Fruit fly (Drosophila melanogaster) whole organism, prepupa: ENCODE measurements around the gene rdog.

Experiments used
- Blimp-1 ChIP-seq: fragments of 200-800 bp; sonication (Bioruptor generic); optimal IDR thresholded peaks from 3 replicates; lab custom pipeline; 2017; ENCODE audit warnings: missing biosample characterization, missing genetic modification characterization, mild to moderate bottlenecking, moderate library complexity, missing genetic modification reagents
- CG10631 ChIP-seq: fragments of 200-800 bp; sonication (Bioruptor generic); optimal IDR thresholded peaks from 2 replicates; lab custom pipeline; 2016; ENCODE audit warnings: missing biosample characterization, missing genetic modification characterization
- CG10669 ChIP-seq: fragments of 200-800 bp; sonication (Bioruptor generic); optimal IDR thresholded peaks from 3 replicates; lab custom pipeline; 2018; ENCODE audit warnings: missing biosample characterization, mild to moderate bottlenecking, missing genetic modification characterization, moderate library complexity
- CG11294 ChIP-seq: fragments of 200-800 bp; sonication (Bioruptor generic); IDR thresholded peaks from 2 replicates; pipeline ENCODE4 v1.3.6; 2022; ENCODE audit warnings: missing biosample characterization, missing genetic modification characterization
- CG11902 ChIP-seq: fragments of 200-800 bp; sonication (Bioruptor generic); optimal IDR thresholded peaks from 3 replicates; lab custom pipeline; 2016; ENCODE audit warnings: missing biosample characterization, missing genetic modification characterization
- CG15336 ChIP-seq: fragments of 200-800 bp; sonication (Bioruptor generic); IDR thresholded peaks from 2 replicates; pipeline ENCODE4 v1.3.6; 2022; ENCODE audit warnings: missing biosample characterization, missing genetic modification characterization
- CG1621 ChIP-seq: fragments of 200-800 bp; sonication (Bioruptor generic); optimal IDR thresholded peaks from 3 replicates; lab custom pipeline; 2018; ENCODE audit warnings: missing biosample characterization, mild to moderate bottlenecking, missing genetic modification characterization
- CG16779 ChIP-seq: fragments of 200-800 bp; sonication (Bioruptor generic); optimal IDR thresholded peaks from 3 replicates; lab custom pipeline; 2017; ENCODE audit warnings: missing biosample characterization, mild to moderate bottlenecking, missing genetic modification characterization
- CG3032 ChIP-seq: fragments of 200-800 bp; optimal IDR thresholded peaks from 2 replicates; lab custom pipeline; 2019; ENCODE audit warnings: missing biosample characterization, mild to moderate bottlenecking, missing genetic modification characterization, moderate library complexity
- CG31627 ChIP-seq: fragments of 200-800 bp; sonication (Bioruptor generic); optimal IDR thresholded peaks from 3 replicates; lab custom pipeline; 2016; ENCODE audit warnings: missing biosample characterization, missing genetic modification characterization
- CG32006 ChIP-seq: fragments of 200-800 bp; sonication (Bioruptor generic); optimal IDR thresholded peaks from 3 replicates; lab custom pipeline; 2017; ENCODE audit warnings: missing biosample characterization, mild to moderate bottlenecking, missing genetic modification characterization
- CG34406 ChIP-seq: fragments of 200-800 bp; sonication (Bioruptor generic); optimal IDR thresholded peaks from 3 replicates; lab custom pipeline; 2016; ENCODE audit warnings: missing biosample characterization, missing genetic modification characterization
- CG3919 ChIP-seq: fragments of 200-800 bp; sonication (Bioruptor generic); optimal IDR thresholded peaks from 3 replicates; lab custom pipeline; 2016; ENCODE audit warnings: missing biosample characterization, missing genetic modification characterization
- CG4318 ChIP-seq: fragments of 200-800 bp; sonication (Bioruptor generic); optimal IDR thresholded peaks from 3 replicates; lab custom pipeline; 2017; ENCODE audit warnings: missing biosample characterization, mild to moderate bottlenecking, missing genetic modification characterization
- CG6163 ChIP-seq: fragments of 200-800 bp; sonication (Bioruptor generic); IDR thresholded peaks from 3 replicates; pipeline ENCODE4 v1.3.6; 2022; ENCODE audit warnings: missing biosample characterization, missing genetic modification characterization
- CG6276 ChIP-seq: fragments of 200-800 bp; sonication (Bioruptor generic); optimal IDR thresholded peaks from 2 replicates; lab custom pipeline; 2017; ENCODE audit warnings: missing biosample characterization, mild to moderate bottlenecking, missing genetic modification characterization
- CG6808 ChIP-seq: fragments of 200-800 bp; sonication (Bioruptor generic); optimal IDR thresholded peaks from 3 replicates; lab custom pipeline; 2017; ENCODE audit warnings: missing biosample characterization, missing genetic modification characterization, mild to moderate bottlenecking, moderate library complexity, missing genetic modification reagents
- CG7368 ChIP-seq: fragments of 200-800 bp; sonication (Bioruptor generic); optimal IDR thresholded peaks from 3 replicates; lab custom pipeline; 2016; ENCODE audit warnings: missing biosample characterization, missing genetic modification characterization
- CG8119 ChIP-seq: fragments of 200-800 bp; sonication (Bioruptor generic); IDR thresholded peaks from 3 replicates; pipeline ENCODE4 v1.3.6; 2022; ENCODE audit warnings: missing biosample characterization, missing genetic modification characterization
- CG8319 ChIP-seq: fragments of 200-800 bp; sonication (Bioruptor generic); optimal IDR thresholded peaks from 3 replicates; lab custom pipeline; 2016; ENCODE audit warnings: missing biosample characterization, missing genetic modification characterization
- CG8632 ChIP-seq: fragments of 200-800 bp; sonication (Bioruptor generic); optimal IDR thresholded peaks from 3 replicates; lab custom pipeline; 2016; ENCODE audit warnings: missing biosample characterization, missing genetic modification characterization
- CG9139 ChIP-seq: fragments of 200-800 bp; sonication (Bioruptor generic); optimal IDR thresholded peaks from 3 replicates; lab custom pipeline; 2017; ENCODE audit warnings: missing biosample characterization, mild to moderate bottlenecking, missing genetic modification characterization
- Eip75B ChIP-seq: fragments of 200-800 bp; sonication (Bioruptor generic); optimal IDR thresholded peaks from 3 replicates; lab custom pipeline; 2016; ENCODE audit warnings: missing biosample characterization, missing genetic modification characterization
- Eip78C ChIP-seq: fragments of 200-800 bp; sonication (Bioruptor generic); peaks from one replicate; lab custom pipeline; 2016; ENCODE audit warnings: missing biosample characterization, missing genetic modification characterization
- Ets21C ChIP-seq: fragments of 200-800 bp; sonication (Bioruptor generic); optimal IDR thresholded peaks from 3 replicates; lab custom pipeline; 2016; ENCODE audit warnings: missing biosample characterization, missing genetic modification characterization
- Ets96B ChIP-seq: fragments of 200-800 bp; optimal IDR thresholded peaks from 2 replicates; lab custom pipeline; 2019; ENCODE audit warnings: missing biosample characterization, mild to moderate bottlenecking, missing genetic modification characterization, moderate library complexity
- Gug ChIP-seq: fragments of 200-800 bp; sonication (Bioruptor generic); IDR thresholded peaks from 2 replicates; pipeline ENCODE4 v1.3.6; 2022; ENCODE audit warnings: missing biosample characterization, missing genetic modification characterization
- Hr38 ChIP-seq: sonication (Bioruptor generic); optimal IDR thresholded peaks from 2 replicates; lab custom pipeline; 2016; ENCODE audit warnings: missing biosample characterization, missing genetic modification characterization
- Hr39 ChIP-seq: fragments of 200-800 bp; sonication (Bioruptor generic); optimal IDR thresholded peaks from 2 replicates; lab custom pipeline; 2016; ENCODE audit warnings: missing biosample characterization, missing genetic modification characterization
- Met ChIP-seq: fragments of 200-800 bp; sonication (Bioruptor generic); optimal IDR thresholded peaks from 3 replicates; lab custom pipeline; 2016; ENCODE audit warnings: missing biosample characterization, missing genetic modification characterization
- OdsH ChIP-seq: fragments of 200-800 bp; sonication (Bioruptor generic); optimal IDR thresholded peaks from 3 replicates; lab custom pipeline; 2016; ENCODE audit warnings: missing biosample characterization, missing genetic modification characterization
- Smox ChIP-seq: fragments of 200-800 bp; sonication (Bioruptor generic); optimal IDR thresholded peaks from 3 replicates; lab custom pipeline; 2016; ENCODE audit warnings: missing biosample characterization, missing genetic modification characterization
- Sox102F ChIP-seq: fragments of 200-800 bp; sonication (Bioruptor generic); optimal IDR thresholded peaks from 2 replicates; lab custom pipeline; 2016; ENCODE audit warnings: missing biosample characterization, mild to moderate bottlenecking, missing genetic modification characterization
- Sox14 ChIP-seq: fragments of 200-800 bp; sonication (Bioruptor generic); optimal IDR thresholded peaks from 3 replicates; lab custom pipeline; 2016; ENCODE audit warnings: missing biosample characterization, missing genetic modification characterization
- Sox15 ChIP-seq: fragments of 200-800 bp; sonication (Bioruptor generic); optimal IDR thresholded peaks from 3 replicates; lab custom pipeline; 2016; ENCODE audit warnings: missing biosample characterization, missing genetic modification characterization
- acj6 ChIP-seq: fragments of 200-800 bp; sonication (Bioruptor generic); optimal IDR thresholded peaks from 3 replicates; lab custom pipeline; 2016; ENCODE audit warnings: missing biosample characterization, missing genetic modification characterization
- cyc ChIP-seq: fragments of 200-800 bp; sonication (Bioruptor generic); optimal IDR thresholded peaks from 3 replicates; lab custom pipeline; 2016; ENCODE audit warnings: missing biosample characterization, missing genetic modification characterization
- dac ChIP-seq: fragments of 200-800 bp; sonication (Bioruptor generic); optimal IDR thresholded peaks from 2 replicates; lab custom pipeline; 2017; ENCODE audit warnings: missing biosample characterization, mild to moderate bottlenecking, missing genetic modification characterization
- dsx ChIP-seq: fragments of 200-800 bp; optimal IDR thresholded peaks from 3 replicates; lab custom pipeline; 2019; ENCODE audit warnings: missing biosample characterization, mild to moderate bottlenecking, missing genetic modification characterization, moderate library complexity; ENCODE audit not compliant: poor library complexity, severe bottlenecking
- eg ChIP-seq: fragments of 200-800 bp; sonication (Bioruptor generic); IDR thresholded peaks from 3 replicates; pipeline ENCODE4 v1.3.6; 2022; ENCODE audit warnings: missing biosample characterization, missing genetic modification characterization
- esn ChIP-seq: fragments of 200-800 bp; sonication (Bioruptor generic); optimal IDR thresholded peaks from 2 replicates; lab custom pipeline; 2016; ENCODE audit warnings: missing biosample characterization, mild to moderate bottlenecking, missing genetic modification characterization, moderate library complexity
- fd59A ChIP-seq: fragments of 200-800 bp; sonication (Bioruptor generic); optimal IDR thresholded peaks from 2 replicates; lab custom pipeline; 2017; ENCODE audit warnings: missing biosample characterization, mild to moderate bottlenecking, missing genetic modification characterization, missing genetic modification reagents
- fd85E ChIP-seq: fragments of 200-800 bp; sonication (Bioruptor generic); optimal IDR thresholded peaks from 3 replicates; lab custom pipeline; 2016; ENCODE audit warnings: missing biosample characterization, missing genetic modification characterization
- fkh ChIP-seq: fragments of 200-800 bp; sonication (Bioruptor generic); optimal IDR thresholded peaks from 3 replicates; lab custom pipeline; 2017; ENCODE audit warnings: missing biosample characterization, mild to moderate bottlenecking, missing genetic modification characterization, moderate library complexity
- lz ChIP-seq: fragments of 200-800 bp; sonication (Bioruptor generic); optimal IDR thresholded peaks from 3 replicates; lab custom pipeline; 2016; ENCODE audit warnings: missing biosample characterization, missing genetic modification characterization
- pdm3 ChIP-seq: fragments of 200-800 bp; sonication (Bioruptor generic); optimal IDR thresholded peaks from 3 replicates; lab custom pipeline; 2016; ENCODE audit warnings: missing biosample characterization, missing genetic modification characterization
- spab ChIP-seq: fragments of 200-800 bp; sonication (Bioruptor generic); optimal IDR thresholded peaks from 2 replicates; lab custom pipeline; 2017; ENCODE audit warnings: missing biosample characterization, mild to moderate bottlenecking, missing genetic modification characterization, missing genetic modification reagents
- ss ChIP-seq, 2 experiments: fragments of 200-800 bp; sonication (Bioruptor generic); optimal IDR thresholded peaks; 2 replicates in 1 of 2; 3 replicates in 1 of 2; lab custom pipeline; 2017 to 2018; ENCODE audit warnings: mild to moderate bottlenecking in 2 of 2, missing biosample characterization in 2 of 2, missing genetic modification characterization in 2 of 2, moderate library complexity in 1 of 2
- svp ChIP-seq: fragments of 200-800 bp; sonication (Bioruptor generic); peaks from one replicate; lab custom pipeline; 2016; ENCODE audit warnings: missing biosample characterization, missing genetic modification characterization
- topi ChIP-seq: fragments of 200-800 bp; sonication (Bioruptor generic); optimal IDR thresholded peaks from 3 replicates; lab custom pipeline; 2016; ENCODE audit warnings: missing biosample characterization, missing genetic modification characterization

The rdog gene

DNA sequence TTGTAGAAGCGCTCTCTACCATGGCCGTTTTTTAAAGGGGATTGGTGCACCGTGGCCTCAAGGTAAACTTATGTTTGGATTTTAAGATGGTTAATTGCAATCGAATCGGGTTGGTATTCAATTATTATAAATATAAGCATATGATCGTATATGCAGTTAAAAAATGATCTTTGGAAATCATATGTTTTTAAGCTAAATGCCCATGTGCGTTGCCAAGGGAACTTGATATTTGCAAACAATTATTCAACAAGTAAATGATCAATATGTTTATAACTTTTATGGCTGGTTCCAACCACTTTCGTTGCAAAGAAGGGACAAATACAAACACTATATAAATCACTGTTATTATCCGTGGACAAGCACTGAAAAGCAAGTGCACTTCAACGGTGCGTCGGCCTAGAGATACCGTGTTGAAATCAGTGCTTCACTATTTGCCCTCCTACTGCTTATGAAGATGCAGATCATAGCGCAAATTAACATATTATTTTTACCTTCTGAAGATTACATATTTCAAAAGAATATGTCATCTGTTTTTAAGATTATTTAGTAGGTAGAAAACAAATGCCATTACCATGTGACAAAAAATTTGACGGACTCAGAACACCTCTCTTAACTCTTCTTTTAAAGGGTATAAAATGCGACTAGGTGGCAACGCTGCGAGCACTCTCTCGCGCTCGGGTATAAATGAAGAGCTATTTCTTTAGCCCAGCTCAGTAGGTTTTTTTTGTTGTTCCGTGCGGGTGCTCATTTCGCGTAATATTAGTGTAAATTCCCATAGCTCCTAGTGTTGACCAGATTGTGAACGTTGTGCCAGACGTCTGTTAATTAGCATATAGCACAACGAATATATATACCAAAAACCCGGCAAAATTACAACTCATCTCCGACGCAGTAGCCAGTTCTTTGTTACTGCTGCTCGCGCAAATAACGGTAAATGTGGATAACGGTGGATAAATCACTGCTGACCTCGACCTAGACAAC is at the start of gene rdog:
Gene rdog, plus strand, starts transcription at position 705 of the 981 bp plus-strand sequence.
- peak; percentile 89 for TF ChIP-seq lz
- no peak for TF ChIP-seq CG9139
- TF ChIP-seq CG32006 (GFP tag; lab: Kevin White, UChicago) = peak; percentile 88
- TF ChIP-seq CG4318 = no peak
- peak; percentile 89 for TF ChIP-seq Hr39 (GFP tag; lab: Kevin White, UChicago)
- TF ChIP-seq cyc = peak; percentile 86
- peak; percentile 86 for TF ChIP-seq CG8319
- no peak for TF ChIP-seq CG6163 (GFP tag; lab: Robert Waterston, UW)
- peak; percentile 73 for TF ChIP-seq CG15336 (GFP tag; lab: Robert Waterston, UW)
- peak; percentile 81 for TF ChIP-seq CG6808 (GFP tag; lab: Kevin White, UChicago)
- TF ChIP-seq esn (GFP tag; lab: Kevin White, UChicago) = peak; percentile 93
- TF ChIP-seq Blimp-1 (GFP tag; lab: Kevin White, UChicago) = peak; percentile 64
- peak; percentile 46 for TF ChIP-seq Gug (GFP tag; lab: Robert Waterston, UW)
- peak; percentile 67 for TF ChIP-seq CG6276
- peak; percentile 56 for TF ChIP-seq dac (GFP tag; lab: Kevin White, UChicago)
- peak; percentile 85 for TF ChIP-seq CG10631 (GFP tag; lab: Kevin White, UChicago)
- TF ChIP-seq topi = peak; percentile 77
- TF ChIP-seq dsx (GFP tag; lab: Kevin White, UChicago) = peak; percentile 61
- peak; percentile 50 for TF ChIP-seq CG7368 (GFP tag; lab: Kevin White, UChicago)
- TF ChIP-seq Hr38 (GFP tag; lab: Kevin White, UChicago) = no peak
- TF ChIP-seq CG11902 (GFP tag; lab: Kevin White, UChicago) = peak; percentile 73
- TF ChIP-seq Eip75B = peak; percentile 89
- peak; percentile 59 for TF ChIP-seq CG3032 (tag; lab: Kevin White, UChicago)
- peak; percentile 90 for TF ChIP-seq Met (GFP tag; lab: Kevin White, UChicago)
- peak; percentile 90 for TF ChIP-seq Sox102F (GFP tag; lab: Kevin White, UChicago)
- TF ChIP-seq eg (GFP tag; lab: Robert Waterston, UW) = peak; percentile 55
- TF ChIP-seq acj6 = peak; percentile 88
- TF ChIP-seq CG3919 = peak; percentile 87
- peak; percentile 87 for TF ChIP-seq Sox14 (GFP tag; lab: Kevin White, UChicago)
- peak; percentile 70 for TF ChIP-seq fd59A
- TF ChIP-seq Ets96B (tag; lab: Kevin White, UChicago) = peak; percentile 52
- TF ChIP-seq fkh = peak; percentile 40
- TF ChIP-seq Eip78C (GFP tag; lab: Kevin White, UChicago) = peak; percentile 98
- peak; percentile 73 for TF ChIP-seq spab (GFP tag; lab: Kevin White, UChicago)
- TF ChIP-seq pdm3 = peak; percentile 85
- peak in 1 of 2 experiments; percentile 85 for TF ChIP-seq ss (GFP tag; optimal IDR thresholded peaks at IDR 0.05; lab: Kevin White, UChicago)
- TF ChIP-seq Sox15 (GFP tag; lab: Kevin White, UChicago) = peak; percentile 74
- peak; percentile 85 for TF ChIP-seq Smox (GFP tag; lab: Kevin White, UChicago)
- peak; percentile 78 for TF ChIP-seq Ets21C (GFP tag; lab: Kevin White, UChicago)
- peak; percentile 65 for TF ChIP-seq CG16779
- no peak for TF ChIP-seq CG11294 (GFP tag; lab: Robert Waterston, UW)
- peak; percentile 75 for TF ChIP-seq svp
- TF ChIP-seq CG1621 (tag; lab: Kevin White, UChicago) = peak; percentile 82
- TF ChIP-seq CG8119 = peak; percentile 75
- peak; percentile 81 for TF ChIP-seq CG8632 (GFP tag; lab: Kevin White, UChicago)
- peak; percentile 88 for TF ChIP-seq CG31627 (GFP tag; lab: Kevin White, UChicago)
- peak; percentile 78 for TF ChIP-seq CG10669
- TF ChIP-seq OdsH (GFP tag; lab: Kevin White, UChicago) = peak; percentile 83
- TF ChIP-seq fd85E (GFP tag; lab: Kevin White, UChicago) = no peak
- TF ChIP-seq CG34406 = peak; percentile 78
